Worm (Caenorhabditis elegans) whole organism, L4/young adult: ENCODE measurements around the gene vps-39.

Source experiments
- W03F9.2 ChIP-seq: fragments of 150-350 bp; optimal IDR thresholded peaks from 2 replicates; lab custom pipeline; 2014; ENCODE audit warnings: missing biosample characterization, missing genetic modification characterization
- dao-5 ChIP-seq: sonication (generic microtip); optimal IDR thresholded peaks from 2 replicates; lab custom pipeline; 2016; ENCODE audit warnings: missing genotype, missing genetic modification characterization, moderate library complexity, missing compliant biosample characterization
- him-1 ChIP-seq: sonication (generic microtip); optimal IDR thresholded peaks from 2 replicates; lab custom pipeline; 2016; ENCODE audit warnings: missing genotype, missing genetic modification reagents, missing genetic modification characterization, missing compliant biosample characterization

- TF ChIP-seq him-1 (tag; lab: Kevin White, UChicago) (no peak), dao-5 (tag; lab: Kevin White, UChicago) (no peak), W03F9.2 (tag; lab: Kevin White, UChicago) (no peak)
These were observed 36.0 kb upstream of the vps-39 start, which contains the start of gene D1086.11 for ce11 chrV:14074160-14074559.
